Worm (Caenorhabditis elegans) whole organism, L4 larva: ENCODE measurements around the gene lgc-57.

ENCODE experiments used
- F10B5.3 ChIP-seq: sonication (generic microtip); optimal IDR thresholded peaks from 2 replicates; lab custom pipeline; 2016; ENCODE audit warnings: mild to moderate bottlenecking, missing genetic modification characterization, missing compliant biosample characterization
- T20F7.1 ChIP-seq: fragments of 200-800 bp; sonication (Bioruptor generic); optimal IDR thresholded peaks from 2 replicates; lab custom pipeline; 2018; ENCODE audit warnings: mild to moderate bottlenecking, missing genetic modification characterization, missing compliant biosample characterization
- aha-1 ChIP-seq: fragments of 150-350 bp; peaks from one replicate; lab custom pipeline; 2014; ENCODE audit warnings: missing biosample characterization, missing genetic modification characterization
- ama-1 ChIP-seq: fragments of 150-350 bp; optimal IDR thresholded peaks from 2 replicates; lab custom pipeline; 2014; ENCODE audit warnings: inconsistent platforms, mixed read lengths
- ceh-32 ChIP-seq: sonication (generic microtip); optimal IDR thresholded peaks from 2 replicates; lab custom pipeline; 2016; ENCODE audit warnings: mild to moderate bottlenecking, missing genetic modification characterization, missing compliant biosample characterization; ENCODE audit not compliant: poor library complexity
- ceh-44 ChIP-seq: fragments of 200-800 bp; sonication (Bioruptor generic); IDR thresholded peaks from 2 replicates; pipeline ENCODE4 v1.3.6; 2022; ENCODE audit warnings: missing genetic modification reagents, missing genetic modification characterization, missing compliant biosample characterization
- ceh-62 ChIP-seq: sonication (generic microtip); optimal IDR thresholded peaks from 2 replicates; lab custom pipeline; 2017; ENCODE audit warnings: missing biosample characterization, missing genetic modification characterization
- cey-2 ChIP-seq: sonication (generic microtip); optimal IDR thresholded peaks from 3 replicates; lab custom pipeline; 2017; ENCODE audit warnings: missing genetic modification characterization, mild to moderate bottlenecking, missing compliant biosample characterization, antibody characterized with exemption, borderline replicate concordance; ENCODE audit not compliant: insufficient read depth
- daf-8 ChIP-seq: fragments of 200-800 bp; sonication (Bioruptor generic); IDR thresholded peaks from 2 replicates; pipeline ENCODE4 v1.3.6; 2022; ENCODE audit warnings: missing genetic modification characterization, missing compliant biosample characterization
- dpl-1 ChIP-seq: fragments of 150-350 bp; optimal IDR thresholded peaks from 2 replicates; lab custom pipeline; 2014; ENCODE audit warnings: missing biosample characterization, missing genetic modification reagents, missing genetic modification characterization
- egl-43 ChIP-seq: fragments of 200-800 bp; sonication (Bioruptor generic); IDR thresholded peaks from 2 replicates; pipeline ENCODE4 v1.3.6; 2022; ENCODE audit warnings: missing genetic modification reagents, missing genetic modification characterization, missing compliant biosample characterization
- gei-8 ChIP-seq: fragments of 200-800 bp; sonication (Bioruptor generic); optimal IDR thresholded peaks from 2 replicates; lab custom pipeline; 2018; ENCODE audit warnings: mild to moderate bottlenecking, missing genetic modification characterization, missing compliant biosample characterization
- jun-1 ChIP-seq: fragments of 150-350 bp; optimal IDR thresholded peaks from 2 replicates; lab custom pipeline; 2014; ENCODE audit warnings: missing biosample characterization, missing genetic modification reagents, missing genetic modification characterization
- lin-1 ChIP-seq: fragments of 200-800 bp; sonication (Bioruptor generic); IDR thresholded peaks from 2 replicates; pipeline ENCODE4 v1.3.6; 2022; ENCODE audit warnings: missing genetic modification reagents, missing genetic modification characterization, missing compliant biosample characterization
- lin-13 ChIP-seq: fragments of 150-350 bp; optimal IDR thresholded peaks from 2 replicates; lab custom pipeline; 2014; ENCODE audit warnings: missing biosample characterization, missing genetic modification reagents, missing genetic modification characterization
- lin-29 ChIP-seq: fragments of 200-800 bp; sonication (Bioruptor generic); IDR thresholded peaks from 2 replicates; pipeline ENCODE4 v1.3.6; 2022; ENCODE audit warnings: missing genetic modification reagents, missing genetic modification characterization, missing compliant biosample characterization
- lin-38 ChIP-seq: fragments of 200-800 bp; sonication (Bioruptor generic); IDR thresholded peaks from 2 replicates; pipeline ENCODE4 v1.3.6; 2022; ENCODE audit warnings: missing genetic modification reagents, missing genetic modification characterization, missing compliant biosample characterization
- lin-39 ChIP-seq: fragments of 150-350 bp; optimal IDR thresholded peaks from 2 replicates; lab custom pipeline; 2014; ENCODE audit warnings: missing biosample characterization, missing genetic modification reagents, missing genetic modification characterization
- mdl-1 ChIP-seq, 2 experiments: fragments of 150-350 bp in 1 of 2; sonication (generic microtip) in 1 of 2; optimal IDR thresholded peaks; 2 replicates each; lab custom pipeline; 2014 to 2017; ENCODE audit warnings: missing biosample characterization in 2 of 2, missing genetic modification characterization in 2 of 2
- mdt-29 ChIP-seq: fragments of 200-800 bp; sonication (Bioruptor generic); IDR thresholded peaks from 2 replicates; pipeline ENCODE4 v1.3.6; 2022; ENCODE audit warnings: missing genetic modification reagents, missing genetic modification characterization, missing compliant biosample characterization
- mes-2 ChIP-seq: sonication (generic microtip); optimal IDR thresholded peaks from 2 replicates; lab custom pipeline; 2016; ENCODE audit warnings: missing genotype, mild to moderate bottlenecking, missing genetic modification characterization, missing compliant biosample characterization; ENCODE audit not compliant: poor library complexity, severe bottlenecking
- nhr-10 ChIP-seq: fragments of 150-350 bp; optimal IDR thresholded peaks from 2 replicates; lab custom pipeline; 2014; ENCODE audit warnings: missing biosample characterization, missing genetic modification characterization
- nhr-237 ChIP-seq: sonication (generic microtip); optimal IDR thresholded peaks from 2 replicates; lab custom pipeline; 2017; ENCODE audit warnings: missing biosample characterization, missing genetic modification characterization
- nhr-28 ChIP-seq: fragments of 150-350 bp; optimal IDR thresholded peaks from 2 replicates; lab custom pipeline; 2014; ENCODE audit warnings: missing biosample characterization, missing genetic modification characterization
- nhr-41 ChIP-seq: fragments of 200-800 bp; sonication (Bioruptor generic); IDR thresholded peaks from 2 replicates; pipeline ENCODE4 v1.3.6; 2022; ENCODE audit warnings: missing genetic modification reagents, missing genetic modification characterization, missing compliant biosample characterization
- nhr-48 ChIP-seq: sonication (generic microtip); optimal IDR thresholded peaks from 2 replicates; lab custom pipeline; 2016; ENCODE audit warnings: mild to moderate bottlenecking, missing genetic modification characterization, missing compliant biosample characterization
- pha-4 ChIP-seq, 2 experiments: fragments of 150-350 bp in 1 of 2; fragments of 200-800 bp in 1 of 2; sonication (Bioruptor generic) in 1 of 2; IDR thresholded peaks in 1 of 2; optimal IDR thresholded peaks in 1 of 2; 2 replicates each; pipeline versions ENCODE4 v1.3.6 to Lab custom; 2014 to 2022; ENCODE audit warnings: missing genetic modification characterization in 2 of 2, missing genetic modification reagents in 2 of 2, missing biosample characterization in 1 of 2, missing compliant biosample characterization in 1 of 2
- php-3 ChIP-seq: fragments of 200-800 bp; sonication (Bioruptor generic); IDR thresholded peaks from 2 replicates; pipeline ENCODE4 v1.3.6; 2022; ENCODE audit warnings: missing genetic modification reagents, missing genetic modification characterization, missing compliant biosample characterization
- set-16 ChIP-seq: fragments of 200-800 bp; sonication (Bioruptor generic); IDR thresholded peaks from 2 replicates; pipeline ENCODE4 v1.3.6; 2022; ENCODE audit warnings: missing genetic modification reagents, missing genetic modification characterization, missing compliant biosample characterization
- skn-1 ChIP-seq: fragments of 150-350 bp; optimal IDR thresholded peaks from 2 replicates; lab custom pipeline; 2014; ENCODE audit warnings: missing biosample characterization, missing genetic modification characterization
- snpc-1.2 ChIP-seq: fragments of 200-800 bp; sonication (Bioruptor generic); IDR thresholded peaks from 2 replicates; pipeline ENCODE4 v1.3.6; 2022; ENCODE audit warnings: missing genetic modification reagents, missing genetic modification characterization, missing compliant biosample characterization
- snpc-4 ChIP-seq: fragments of 150-350 bp; optimal IDR thresholded peaks from 2 replicates; lab custom pipeline; 2014; ENCODE audit warnings: missing biosample characterization, missing genetic modification characterization
- unc-39 ChIP-seq: sonication (generic microtip); optimal IDR thresholded peaks from 2 replicates; lab custom pipeline; 2017; ENCODE audit warnings: missing biosample characterization, missing genetic modification characterization
- vab-7 ChIP-seq: fragments of 200-800 bp; sonication (Bioruptor generic); IDR thresholded peaks from 2 replicates; pipeline ENCODE4 v1.3.6; 2022; ENCODE audit warnings: missing genetic modification reagents, missing genetic modification characterization, missing compliant biosample characterization
- ztf-7 ChIP-seq: fragments of 150-350 bp; optimal IDR thresholded peaks from 2 replicates; lab custom pipeline; 2014; ENCODE audit warnings: missing biosample characterization, missing genetic modification characterization

Gene lgc-57

DNA sequence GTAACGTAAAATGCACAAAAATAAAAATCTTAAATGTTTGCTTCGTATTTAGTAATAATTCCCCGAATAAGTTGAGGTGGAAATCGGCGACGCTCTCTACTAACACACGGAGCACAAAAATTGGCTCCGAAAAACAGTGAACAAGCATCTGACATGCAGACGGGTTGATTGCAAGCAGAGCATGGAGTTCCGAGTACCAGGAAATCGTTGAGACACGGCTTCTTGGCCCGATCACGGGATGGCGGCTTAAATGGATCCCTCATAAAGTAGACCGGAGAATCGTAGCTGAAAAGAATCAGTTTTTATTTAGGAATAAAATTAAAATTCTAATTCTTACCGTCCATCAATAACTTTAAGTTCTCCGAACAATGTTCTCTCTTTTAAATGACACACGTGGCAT, 32.5 kb upstream of the lgc-57 start:
- TF ChIP-seq aha-1 (peak; percentile 86), cey-2 (tag; lab: Kevin White, UChicago) (no peak)

DNA sequence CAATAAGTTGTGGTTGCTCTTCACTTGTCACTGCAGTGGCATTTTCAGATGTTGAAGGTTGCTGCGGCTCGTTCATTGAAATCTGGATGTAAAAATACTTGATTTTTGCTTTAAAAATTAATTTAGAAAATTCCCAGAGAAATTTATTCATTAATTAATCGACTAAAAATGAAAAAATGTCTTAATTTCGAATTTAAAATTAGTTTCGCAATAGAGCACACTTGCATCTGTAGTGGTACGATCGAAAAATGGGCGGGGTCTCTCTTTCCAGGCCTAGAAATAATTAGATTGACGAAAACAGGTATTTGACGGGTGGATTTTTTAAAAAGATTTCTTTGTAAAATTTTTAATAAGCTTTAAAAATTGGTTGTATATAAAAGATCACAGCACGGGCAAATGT, 32.1 kb upstream of the lgc-57 start, which contains the start of gene D2089.8:
Gene D2089.8, minus strand, starts transcription at position 84 of the 400 bp plus-strand sequence.
- TF ChIP-seq cey-2 (tag; lab: Kevin White, UChicago) (no peak), unc-39 (tag; lab: Kevin White, UChicago) (no peak), lin-38 (GFP tag; lab: Robert Waterston, UW) (peak; percentile 88)

DNA sequence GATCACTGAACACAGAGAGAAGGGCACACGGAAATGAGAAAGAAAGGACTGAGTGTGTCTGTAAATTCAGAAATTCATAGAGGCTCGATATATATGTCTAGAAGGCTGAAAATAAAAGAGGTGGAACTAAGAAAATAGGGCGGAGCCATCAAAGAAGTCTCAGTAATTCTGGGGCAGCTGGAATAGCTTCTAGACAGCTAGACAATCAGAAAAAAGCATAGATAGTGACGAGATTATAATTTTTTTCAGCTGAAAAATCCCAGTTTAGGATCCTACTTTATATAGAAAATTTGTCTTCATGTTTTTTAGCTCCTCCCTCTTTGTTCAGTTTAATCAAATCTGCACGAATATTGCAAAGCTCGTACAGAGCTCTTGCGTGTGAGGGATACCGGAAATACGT, 29.8 kb upstream of the lgc-57 start, which contains the start of gene D2089.3:
Gene D2089.3, minus strand, starts transcription at position 101 of the 400 bp plus-strand sequence.
- TF ChIP-seq aha-1 (peak; percentile 66), nhr-41 (GFP tag; lab: Robert Waterston, UW) (no peak), egl-43 (GFP tag; lab: Robert Waterston, UW) (no peak), T20F7.1 (no peak), jun-1 (tag; lab: Kevin White, UChicago) (no peak), ceh-62 (tag; lab: Kevin White, UChicago) (no peak)

- TF ChIP-seq ztf-7 (tag; lab: Kevin White, UChicago), result no peak
- no peak for TF ChIP-seq daf-8
- no peak for TF ChIP-seq nhr-10 (tag; lab: Kevin White, UChicago)
- TF ChIP-seq lin-1 (GFP tag; lab: Robert Waterston, UW), result no peak
- TF ChIP-seq mes-2, result no peak
- no peak for TF ChIP-seq skn-1 (tag; lab: Kevin White, UChicago)
- no peak for TF ChIP-seq F10B5.3 (tag; lab: Kevin White, UChicago)
- no peak for TF ChIP-seq ceh-44 (GFP tag; lab: Robert Waterston, UW)
Measured at ce11 chrII:10675302-10675701, 19.5 kb upstream of the lgc-57 start, which contains the start of gene ptb-1. TSS of gene ptb-1 (plus strand) at chrII:10675602.

DNA sequence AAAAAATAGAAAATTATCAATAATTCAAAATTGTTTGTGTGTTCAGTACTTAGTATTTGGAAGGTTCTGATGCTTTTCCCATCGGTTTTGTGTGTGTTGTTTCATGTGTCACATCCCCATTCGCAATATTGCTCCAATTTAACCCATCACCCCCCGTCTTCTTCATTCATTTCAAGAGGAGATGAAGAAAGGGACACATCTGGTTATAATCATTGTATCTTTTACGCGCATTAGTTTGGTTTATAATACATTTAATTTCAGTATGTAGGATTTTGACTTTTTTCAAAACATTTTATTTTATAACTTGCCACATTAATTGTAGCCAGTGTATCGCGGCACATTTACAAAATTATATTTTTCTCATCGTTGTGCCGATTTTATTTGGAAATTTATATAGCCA, 14.7 kb upstream of the lgc-57 start:
- TF ChIP-seq vab-7 (GFP tag; lab: Robert Waterston, UW) (no peak), lin-39 (tag; lab: Kevin White, UChicago) (no peak), cey-2 (tag; lab: Kevin White, UChicago) (no peak), mdl-1 (tag; optimal IDR thresholded peaks at IDR 0.05; lab: Kevin White, UChicago) (no peak), ceh-62 (tag; lab: Kevin White, UChicago) (no peak), lin-29 (GFP tag; lab: Robert Waterston, UW) (no peak)
- TF ChIP-seq, all 104 proteins: peak for 0

ce11 chrII:10680614-10681013, 14.2 kb upstream of the lgc-57 start:
- no peak for TF ChIP-seq nhr-28 (tag; lab: Kevin White, UChicago)
- peak; percentile 66 for TF ChIP-seq aha-1
- TF ChIP-seq snpc-4 (tag; lab: Kevin White, UChicago), result no peak
- TF ChIP-seq dpl-1, result no peak

- TF ChIP-seq gei-8 (GFP tag; lab: Kevin White, UChicago), result no peak
- peak; percentile 91 for TF ChIP-seq aha-1
- TF ChIP-seq, all 104 proteins: peak for 1
Measured at ce11 chrII:10684954-10685353, 9.9 kb upstream of the lgc-57 start.

- TF ChIP-seq lin-13 (GFP tag; lab: Kevin White, UChicago), result no peak
- TF ChIP-seq ceh-32 (tag; lab: Kevin White, UChicago), result no peak
- TF ChIP-seq ama-1, result no peak
- TF ChIP-seq daf-8, result no peak
- TF ChIP-seq egl-43 (GFP tag; lab: Robert Waterston, UW), result no peak
- TF ChIP-seq cey-2 (tag; lab: Kevin White, UChicago), result no peak
- no peak for TF ChIP-seq snpc-1.2 (GFP tag; lab: Robert Waterston, UW)
- peak in 1 of 2 experiments; percentile 73 for TF ChIP-seq mdl-1 (tag; optimal IDR thresholded peaks at IDR 0.05; lab: Kevin White, UChicago)
- TF ChIP-seq nhr-41 (GFP tag; lab: Robert Waterston, UW), result no peak
- TF ChIP-seq dpl-1, result no peak
- peak; percentile 32 for TF ChIP-seq nhr-48 (tag; lab: Kevin White, UChicago)
- no peak for TF ChIP-seq set-16
- TF ChIP-seq php-3 (GFP tag; lab: Robert Waterston, UW), result 0 out of 2 replicates have a peak, but pooled peaks have one; percentile 22
- TF ChIP-seq lin-39 (tag; lab: Kevin White, UChicago), result no peak
- TF ChIP-seq mdt-29 (GFP tag; lab: Robert Waterston, UW), result no peak
- no peak for TF ChIP-seq pha-4 (GFP tag; IDR thresholded peaks at IDR 0.05; lab: Robert Waterston, UW)
- TF ChIP-seq pha-4 (tag; optimal IDR thresholded peaks at IDR 0.05; lab: Kevin White, UChicago), result no peak
- no peak for TF ChIP-seq nhr-237 (tag; lab: Kevin White, UChicago)
Measured at ce11 chrII:10693655-10694054, 1.2 kb upstream of the lgc-57 start, which contains the start of gene gbh-1. TSS of gene gbh-1 (minus strand) at chrII:10693803.
